Fruit fly (Drosophila melanogaster) whole organism, embryonic: ENCODE data around the gene HDAC6.

Experiments
- Awh ChIP-seq: fragments of 200-800 bp; sonication (Bioruptor generic); IDR thresholded peaks from 2 replicates; pipeline ENCODE4, ENCODE4 v1.3.6; 2022; ENCODE audit warnings: missing biosample characterization, missing genetic modification characterization
- CG10321 ChIP-seq: fragments of 200-800 bp; sonication (Bioruptor generic); IDR thresholded peaks from 2 replicates; pipeline ENCODE4 v1.3.6; 2022; ENCODE audit warnings: missing biosample characterization, missing genetic modification characterization
- CG10462 ChIP-seq: fragments of 200-800 bp; sonication (Bioruptor generic); optimal IDR thresholded peaks from 2 replicates; lab custom pipeline; 2016; ENCODE audit warnings: missing biosample characterization, missing genetic modification characterization
- CG10543 ChIP-seq: fragments of 200-800 bp; sonication (Bioruptor generic); optimal IDR thresholded peaks from 3 replicates; lab custom pipeline; 2017; ENCODE audit warnings: missing biosample characterization, mild to moderate bottlenecking, missing genetic modification characterization, moderate library complexity
- CG10654 ChIP-seq: fragments of 200-800 bp; sonication (Bioruptor generic); optimal IDR thresholded peaks from 2 replicates; lab custom pipeline; 2016; ENCODE audit warnings: missing biosample characterization, missing genetic modification characterization
- CG12071 ChIP-seq: fragments of 200-800 bp; sonication (Bioruptor generic); optimal IDR thresholded peaks from 3 replicates; lab custom pipeline; 2018; ENCODE audit warnings: missing biosample characterization, mild to moderate bottlenecking, missing genetic modification characterization
- CG12155 ChIP-seq: fragments of 200-800 bp; sonication (Bioruptor generic); optimal IDR thresholded peaks from 3 replicates; lab custom pipeline; 2016; ENCODE audit warnings: missing biosample characterization, missing genetic modification characterization
- CG13894 ChIP-seq: fragments of 200-800 bp; sonication (Bioruptor generic); optimal IDR thresholded peaks from 3 replicates; lab custom pipeline; 2018; ENCODE audit warnings: missing biosample characterization, mild to moderate bottlenecking, missing genetic modification characterization, moderate library complexity
- CG15269 ChIP-seq: fragments of 200-800 bp; sonication (Bioruptor generic); optimal IDR thresholded peaks from 2 replicates; lab custom pipeline; 2018; ENCODE audit warnings: missing biosample characterization, mild to moderate bottlenecking, missing genetic modification characterization, moderate library complexity
- CG15514 ChIP-seq: fragments of 200-800 bp; sonication (Bioruptor generic); optimal IDR thresholded peaks from 3 replicates; lab custom pipeline; 2017; ENCODE audit warnings: missing biosample characterization, missing genetic modification characterization, mild to moderate bottlenecking, moderate library complexity, missing genetic modification reagents
- CG1602 ChIP-seq: fragments of 200-800 bp; sonication (Bioruptor generic); optimal IDR thresholded peaks from 3 replicates; lab custom pipeline; 2016; ENCODE audit warnings: missing biosample characterization, missing genetic modification characterization
- CG18476 ChIP-seq: fragments of 200-800 bp; sonication (Bioruptor generic); optimal IDR thresholded peaks from 2 replicates; lab custom pipeline; 2016; ENCODE audit warnings: missing biosample characterization, mild to moderate bottlenecking, missing genetic modification characterization
- CG30403 ChIP-seq: fragments of 200-800 bp; sonication (Bioruptor generic); optimal IDR thresholded peaks from 3 replicates; lab custom pipeline; 2016; ENCODE audit warnings: missing biosample characterization, missing genetic modification characterization
- CG31441 ChIP-seq: fragments of 200-800 bp; sonication (Bioruptor generic); IDR thresholded peaks from 2 replicates; pipeline ENCODE4 v1.3.6; 2022; ENCODE audit warnings: missing biosample characterization, missing genetic modification characterization
- CG3838 ChIP-seq: fragments of 200-800 bp; sonication (Bioruptor generic); optimal IDR thresholded peaks from 3 replicates; lab custom pipeline; 2016; ENCODE audit warnings: missing biosample characterization, missing genetic modification characterization
- CG4360 ChIP-seq: fragments of 200-800 bp; sonication (Bioruptor generic); IDR thresholded peaks from 2 replicates; pipeline ENCODE4 v1.3.6; 2022; ENCODE audit warnings: missing biosample characterization, missing genetic modification characterization
- CG5180 ChIP-seq: fragments of 200-800 bp; sonication (Bioruptor generic); optimal IDR thresholded peaks from 3 replicates; lab custom pipeline; 2017; ENCODE audit warnings: missing biosample characterization, missing genetic modification characterization, mild to moderate bottlenecking, moderate library complexity, missing genetic modification reagents
- CG6689 ChIP-seq: fragments of 200-800 bp; sonication (Bioruptor generic); IDR thresholded peaks from 2 replicates; pipeline ENCODE4 v1.3.6; 2022; ENCODE audit warnings: missing biosample characterization, missing genetic modification characterization
- CG7745 ChIP-seq: fragments of 200-800 bp; sonication (Bioruptor generic); optimal IDR thresholded peaks from 2 replicates; lab custom pipeline; 2018; ENCODE audit warnings: missing biosample characterization, mild to moderate bottlenecking, missing genetic modification characterization, moderate library complexity
- CHES-1-like ChIP-seq: fragments of 200-800 bp; sonication (Bioruptor generic); optimal IDR thresholded peaks from 2 replicates; lab custom pipeline; 2016; ENCODE audit warnings: missing biosample characterization, missing genetic modification characterization
- D19A ChIP-seq: fragments of 200-800 bp; optimal IDR thresholded peaks from 3 replicates; lab custom pipeline; 2019; ENCODE audit warnings: missing biosample characterization, mild to moderate bottlenecking, missing genetic modification characterization, moderate library complexity
- Deaf1 ChIP-seq: fragments of 200-800 bp; optimal IDR thresholded peaks from 3 replicates; lab custom pipeline; 2019; ENCODE audit warnings: missing biosample characterization, mild to moderate bottlenecking, missing genetic modification characterization, moderate library complexity
- Drgx ChIP-seq: fragments of 200-800 bp; sonication (Bioruptor generic); IDR thresholded peaks from 2 replicates; pipeline ENCODE4 v1.3.6; 2022; ENCODE audit warnings: missing biosample characterization, missing genetic modification characterization
- Lpt ChIP-seq: fragments of >200 bp; optimal IDR thresholded peaks from 2 replicates; lab custom pipeline; 2018; ENCODE audit warnings: missing biosample characterization, missing genetic modification characterization
- Med ChIP-seq: fragments of 200-800 bp; sonication (Bioruptor generic); peaks from one replicate; lab custom pipeline; 2016; ENCODE audit warnings: missing biosample characterization, missing genetic modification characterization, mild to moderate bottlenecking, inconsistent platforms, moderate library complexity
- Oaz ChIP-seq: fragments of 200-800 bp; sonication (Bioruptor generic); IDR thresholded peaks from 2 replicates; pipeline ENCODE4 v1.3.6; 2022; ENCODE audit warnings: missing biosample characterization, missing genetic modification characterization
- Optix ChIP-seq: fragments of 200-800 bp; sonication (Bioruptor generic); IDR thresholded peaks from 3 replicates; pipeline ENCODE4 v1.3.6; 2022; ENCODE audit warnings: missing biosample characterization, missing genetic modification characterization
- Pdp1 ChIP-seq, 2 experiments: fragments of 200-800 bp; sonication (Bioruptor generic); optimal IDR thresholded peaks; 3 replicates each; lab custom pipeline; 2016; ENCODE audit warnings: missing biosample characterization in 2 of 2, missing genetic modification characterization in 2 of 2, mild to moderate bottlenecking in 1 of 2, moderate library complexity in 1 of 2
- Six4 ChIP-seq: fragments of 200-800 bp; sonication (Bioruptor generic); optimal IDR thresholded peaks from 2 replicates; lab custom pipeline; 2016; ENCODE audit warnings: missing biosample characterization, missing genetic modification characterization
- Trl ChIP-seq, 3 experiments: fragments of >200 bp in 2 of 3; fragments of 200-800 bp in 1 of 3; sonication (Bioruptor generic) in 1 of 3; optimal IDR thresholded peaks; 2 replicates in 1 of 3; 3 replicates in 2 of 3; lab custom pipeline; 2016 to 2017; ENCODE audit warnings: missing biosample characterization in 1 of 3, missing genetic modification characterization in 1 of 3
- corto ChIP-seq: fragments of 200-800 bp; sonication (Bioruptor generic); optimal IDR thresholded peaks from 2 replicates; lab custom pipeline; 2016; ENCODE audit warnings: missing biosample characterization, mild to moderate bottlenecking, missing genetic modification characterization, moderate library complexity
- crol ChIP-seq: fragments of 200-800 bp; sonication (Bioruptor generic); IDR thresholded peaks from 2 replicates; pipeline ENCODE4 v1.3.6; 2022; ENCODE audit warnings: missing biosample characterization, missing genetic modification characterization
- disco-r ChIP-seq: fragments of 200-800 bp; sonication (Bioruptor generic); optimal IDR thresholded peaks from 2 replicates; lab custom pipeline; 2016; ENCODE audit warnings: missing biosample characterization, missing genetic modification characterization
- gcm2 ChIP-seq: fragments of 200-800 bp; sonication (Bioruptor generic); optimal IDR thresholded peaks from 2 replicates; lab custom pipeline; 2016; ENCODE audit warnings: missing biosample characterization, missing genetic modification characterization
- grn ChIP-seq: fragments of 200-800 bp; sonication (Bioruptor generic); optimal IDR thresholded peaks from 3 replicates; lab custom pipeline; 2017; ENCODE audit warnings: missing biosample characterization, missing genetic modification characterization
- gro ChIP-seq: fragments of 200-800 bp; sonication (Bioruptor generic); optimal IDR thresholded peaks from 2 replicates; lab custom pipeline; 2016; ENCODE audit warnings: missing biosample characterization, missing genetic modification characterization
- lab ChIP-seq: fragments of 200-800 bp; sonication (Bioruptor generic); optimal IDR thresholded peaks from 3 replicates; lab custom pipeline; 2017; ENCODE audit warnings: missing biosample characterization, missing genetic modification characterization, mild to moderate bottlenecking, moderate library complexity, missing genetic modification reagents
- mirr ChIP-seq: fragments of 200-800 bp; sonication (Bioruptor generic); optimal IDR thresholded peaks from 3 replicates; lab custom pipeline; 2018; ENCODE audit warnings: missing biosample characterization, mild to moderate bottlenecking, missing genetic modification characterization
- onecut ChIP-seq: fragments of 200-800 bp; sonication (Bioruptor generic); IDR thresholded peaks from 2 replicates; pipeline ENCODE4 v1.3.6; 2022; ENCODE audit warnings: missing biosample characterization, missing genetic modification characterization
- pan ChIP-seq, 4 experiments: fragments of >200 bp in 3 of 4; fragments of 200-800 bp in 1 of 4; sonication (Bioruptor generic) in 1 of 4; optimal IDR thresholded peaks in 3 of 4; IDR thresholded peaks in 1 of 4; 2 replicates each; pipeline versions ENCODE4 v1.3.6 to Lab custom; 2017 to 2022; ENCODE audit warnings: missing biosample characterization in 2 of 4, missing genetic modification characterization in 2 of 4, mixed read lengths in 1 of 4
- pnt ChIP-seq: fragments of 200-800 bp; sonication (Bioruptor generic); optimal IDR thresholded peaks from 3 replicates; lab custom pipeline; 2016; ENCODE audit warnings: missing biosample characterization, missing genetic modification characterization
- repo ChIP-seq: fragments of 200-800 bp; sonication (Bioruptor generic); optimal IDR thresholded peaks from 2 replicates; lab custom pipeline; 2016; ENCODE audit warnings: missing biosample characterization, missing genetic modification characterization
- sens ChIP-seq: fragments of 200-800 bp; sonication (Bioruptor generic); peaks from one replicate; lab custom pipeline; 2016; ENCODE audit warnings: missing biosample characterization, missing genetic modification characterization
- sug ChIP-seq: fragments of 200-800 bp; optimal IDR thresholded peaks from 2 replicates; lab custom pipeline; 2019; ENCODE audit warnings: missing biosample characterization, mild to moderate bottlenecking, missing genetic modification characterization, moderate library complexity
- tx ChIP-seq: fragments of 200-800 bp; sonication (Bioruptor generic); optimal IDR thresholded peaks from 2 replicates; lab custom pipeline; 2016; ENCODE audit warnings: missing biosample characterization, missing genetic modification characterization
- vvl ChIP-seq: fragments of 200-800 bp; sonication (Bioruptor generic); IDR thresholded peaks from 2 replicates; pipeline ENCODE4 v1.3.6; 2022; ENCODE audit warnings: missing biosample characterization, missing genetic modification characterization
- wek ChIP-seq: fragments of 200-800 bp; sonication (Bioruptor generic); optimal IDR thresholded peaks from 3 replicates; lab custom pipeline; 2018; ENCODE audit warnings: missing biosample characterization, mild to moderate bottlenecking, missing genetic modification characterization, moderate library complexity
- zf30C ChIP-seq: fragments of 200-800 bp; sonication (Bioruptor generic); optimal IDR thresholded peaks from 3 replicates; lab custom pipeline; 2018; ENCODE audit warnings: missing biosample characterization, mild to moderate bottlenecking, missing genetic modification characterization

The HDAC6 gene

dm6 chrX:15305975-15306909 lies 26.9 kb upstream of the HDAC6 start:
- TF ChIP-seq crol (GFP tag; lab: Robert Waterston, UW) (peak; percentile 62), CG12071 (GFP tag; lab: Kevin White, UChicago) (peak; percentile 11), wek (GFP tag; lab: Kevin White, UChicago) (no peak), pan (optimal IDR thresholded peaks at IDR 0.05; lab: Kevin White, UChicago) (no peak), pan (GFP tag; optimal IDR thresholded peaks at IDR 0.05 in 1 of 2, IDR thresholded peaks at IDR 0.05 in 1 of 2) (peak in 1 of 2 experiments; percentile 17), CHES-1-like (GFP tag; lab: Kevin White, UChicago) (no peak), CG15269 (tag; lab: Kevin White, UChicago) (no peak), Pdp1 (GFP tag; optimal IDR thresholded peaks at IDR 0.05; lab: Kevin White, UChicago) (peak in 1 of 2 experiments; percentile 29), Awh (GFP tag; lab: Robert Waterston, UW) (no peak), Drgx (no peak), CG10462 (GFP tag; lab: Kevin White, UChicago) (no peak), D19A (tag; lab: Kevin White, UChicago) (no peak), Oaz (GFP tag; lab: Robert Waterston, UW) (no peak), vvl (GFP tag; lab: Robert Waterston, UW) (0 out of 2 replicates have a peak, but pooled peaks have one; percentile 23), Optix (GFP tag; lab: Robert Waterston, UW) (no peak), CG30403 (peak; percentile 0), disco-r (GFP tag; lab: Kevin White, UChicago) (no peak), sens (GFP tag; lab: Kevin White, UChicago) (peak; percentile 87), CG4360 (GFP tag; lab: Robert Waterston, UW) (peak; percentile 55), tx (GFP tag; lab: Kevin White, UChicago) (no peak), CG15514 (peak; percentile 3), CG10654 (GFP tag; lab: Kevin White, UChicago) (no peak), grn (GFP tag; lab: Kevin White, UChicago) (no peak), sug (tag; lab: Kevin White, UChicago) (peak; percentile 8), onecut (GFP tag; lab: Robert Waterston, UW) (peak; percentile 68), CG6689 (GFP tag; lab: Robert Waterston, UW) (no peak), CG10321 (GFP tag; lab: Robert Waterston, UW) (peak; percentile 81), CG31441 (0 out of 2 replicates have a peak, but pooled peaks have one; percentile 16), CG18476 (GFP tag; lab: Kevin White, UChicago) (no peak), gcm2 (GFP tag; lab: Kevin White, UChicago) (no peak), corto (GFP tag; lab: Kevin White, UChicago) (no peak), Six4 (GFP tag; lab: Kevin White, UChicago) (no peak), CG7745 (tag; lab: Kevin White, UChicago) (no peak), lab (GFP tag; lab: Kevin White, UChicago) (peak; percentile 25), CG10543 (GFP tag; lab: Kevin White, UChicago) (no peak), CG1602 (GFP tag; lab: Kevin White, UChicago) (no peak), CG13894 (no peak), CG5180 (GFP tag; lab: Kevin White, UChicago) (no peak), Trl (optimal IDR thresholded peaks at IDR 0.05; lab: Kevin White, UChicago) (peak; percentile 72 to 91), Trl (GFP tag; optimal IDR thresholded peaks at IDR 0.05; lab: Kevin White, UChicago) (no peak), Lpt (no peak), pnt (GFP tag; lab: Kevin White, UChicago) (no peak), Deaf1 (tag; lab: Kevin White, UChicago) (peak; percentile 20), mirr (GFP tag; lab: Kevin White, UChicago) (peak; percentile 24), zf30C (GFP tag; lab: Kevin White, UChicago) (no peak), gro (GFP tag; lab: Kevin White, UChicago) (peak; percentile 35), CG12155 (GFP tag; lab: Kevin White, UChicago) (no peak), Med (GFP tag; lab: Kevin White, UChicago) (peak; percentile 75), CG3838 (GFP tag; lab: Kevin White, UChicago) (no peak), repo (GFP tag; lab: Kevin White, UChicago) (no peak)
